Worm (Caenorhabditis elegans) whole organism, young adult: Measurements from ENCODE around the gene Y59E1A.4.

ENCODE experiments used
- B0261.1 ChIP-seq: sonication (generic microtip); optimal IDR thresholded peaks from 2 replicates; lab custom pipeline; 2016; ENCODE audit warnings: mild to moderate bottlenecking, missing genetic modification characterization, moderate library complexity, missing compliant biosample characterization
- attf-5 ChIP-seq: fragments of 200-800 bp; sonication (Bioruptor generic); optimal IDR thresholded peaks from 2 replicates; lab custom pipeline; 2018; ENCODE audit warnings: mild to moderate bottlenecking, missing genetic modification characterization, missing compliant biosample characterization
- lin-35 ChIP-seq, 3 experiments: fragments of 150-350 bp in 2 of 3; sonication (generic microtip) in 1 of 3; optimal IDR thresholded peaks; 2 replicates each; lab custom pipeline; 2014 to 2018; ENCODE audit warnings: missing biosample characterization in 3 of 3, missing genetic modification characterization in 3 of 3, missing genetic modification reagents in 3 of 3
- rcor-1 ChIP-seq: fragments of 200-800 bp; sonication (Bioruptor generic); IDR thresholded peaks from 2 replicates; pipeline ENCODE4 v1.3.6; 2022; ENCODE audit warnings: missing genetic modification reagents, missing genetic modification characterization, missing compliant biosample characterization

- TF ChIP-seq attf-5 (GFP tag; lab: Kevin White, UChicago) (no peak), B0261.1 (no peak), lin-35 (GFP tag; optimal IDR thresholded peaks at IDR 0.05; lab: Kevin White, UChicago) (no peak), rcor-1 (GFP tag; lab: Robert Waterston, UW) (no peak)
Measured at ce11 chrX:1901480-1901879, 38.3 kb downstream of the Y59E1A.4 start.
